Fruit fly (Drosophila melanogaster) whole organism, pupa: ENCODE measurements around the gene Rab26.

Experiments used
- CG12605 ChIP-seq: fragments of 200-800 bp; sonication (Bioruptor generic); IDR thresholded peaks from 2 replicates; pipeline ENCODE4 v1.3.6; 2022; ENCODE audit warnings: missing biosample characterization, missing genetic modification characterization
- CG13204 ChIP-seq: fragments of 200-800 bp; sonication (Bioruptor generic); optimal IDR thresholded peaks from 2 replicates; lab custom pipeline; 2018; ENCODE audit warnings: missing biosample characterization, mild to moderate bottlenecking, missing genetic modification characterization, moderate library complexity
- CG17806 ChIP-seq: fragments of 200-800 bp; sonication (Bioruptor generic); optimal IDR thresholded peaks from 2 replicates; lab custom pipeline; 2018; ENCODE audit warnings: missing biosample characterization, mild to moderate bottlenecking, missing genetic modification characterization, moderate library complexity
- CG8301 ChIP-seq: fragments of 200-800 bp; sonication (Bioruptor generic); optimal IDR thresholded peaks from 2 replicates; lab custom pipeline; 2018; ENCODE audit warnings: missing biosample characterization, mild to moderate bottlenecking, missing genetic modification characterization
- fd96Ca ChIP-seq: fragments of 200-800 bp; sonication (Bioruptor generic); IDR thresholded peaks from 3 replicates; pipeline ENCODE4 v1.3.6; 2022; ENCODE audit warnings: missing biosample characterization, missing genetic modification characterization
- rn ChIP-seq: fragments of 200-800 bp; sonication (Bioruptor generic); IDR thresholded peaks from 2 replicates; pipeline ENCODE4 v1.3.6; 2022; ENCODE audit warnings: missing biosample characterization, missing genetic modification characterization

- TF ChIP-seq CG13204 (GFP tag; lab: Kevin White, UChicago) (no peak), CG17806 (no peak), fd96Ca (GFP tag; lab: Robert Waterston, UW) (no peak), rn (GFP tag; lab: Robert Waterston, UW) (no peak), CG8301 (tag; lab: Kevin White, UChicago) (no peak), CG12605 (no peak)
These were observed 63.2 kb downstream of the Rab26 start for dm6 chr3L:21381746-21382145.
